Worm (Caenorhabditis elegans): ENCODE data around the gene cyp-33C1.

cyp-33C1 gene

DNA sequence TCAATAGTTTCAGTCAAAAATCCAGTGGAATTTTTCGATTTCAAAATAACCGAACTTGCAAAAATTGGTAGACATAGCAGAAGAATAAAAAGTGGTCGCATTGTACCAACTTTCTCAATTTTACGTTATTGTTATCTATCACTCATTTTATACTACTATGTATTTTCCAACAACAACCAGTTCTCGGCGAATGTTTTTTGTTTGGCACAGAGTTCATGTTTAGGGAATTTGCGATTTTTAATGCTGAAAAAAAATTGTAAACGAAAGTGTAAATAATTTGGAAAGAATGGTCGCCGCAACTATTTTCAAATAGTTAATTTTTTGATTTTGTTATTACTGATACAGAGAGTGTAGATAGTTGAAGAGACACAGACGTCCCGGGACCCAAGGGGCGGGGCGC, 29.9 kb upstream of the cyp-33C1 start, which contains the start of gene C45H4.21 (continued):
- TF ChIP-seq zfp-3 (GFP tag; conservative IDR thresholded peaks at IDR 0.05) = no peak

DNA sequence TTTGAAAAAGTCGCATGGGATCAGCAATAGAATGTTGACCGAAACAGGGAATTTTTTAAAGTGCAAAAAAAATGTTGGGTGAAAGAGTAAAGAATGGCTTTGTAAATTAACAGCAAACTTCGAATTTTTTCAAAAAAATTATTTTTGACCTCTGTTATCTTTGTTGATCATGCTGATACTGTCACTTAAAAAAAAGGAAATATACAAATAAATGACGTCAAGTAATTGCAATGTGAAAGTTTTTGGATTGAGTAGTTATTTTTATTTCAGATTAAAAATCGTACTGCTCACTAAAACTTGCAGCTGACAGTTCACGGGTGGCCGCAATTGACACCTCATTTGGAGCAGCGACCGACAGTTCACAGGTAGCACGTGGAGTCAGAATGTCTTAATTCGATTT, 28.4 kb upstream of the cyp-33C1 start, which contains the start of gene C45H4.13:
TSS of gene C45H4.13 (minus strand) at position 101 of the 400 bp plus-strand sequence.
- TF ChIP-seq lin-15B (tag; optimal IDR thresholded peaks at IDR 0.05) (no peak), lsy-2 (tag; optimal IDR thresholded peaks at IDR 0.05) (no peak), pqm-1 (tag; optimal IDR thresholded peaks at IDR 0.05) (no peak), Y48G9A.11 (GFP tag; IDR thresholded peaks at IDR 0.05) (no peak), D1046.2 (GFP tag; IDR thresholded peaks at IDR 0.05) (no peak), lin-39 (tag; optimal IDR thresholded peaks at IDR 0.05) (no peak), nhr-76 (tag; optimal IDR thresholded peaks at IDR 0.05) (no peak), mdt-29 (GFP tag; IDR thresholded peaks at IDR 0.05) (no peak), dmd-9 (GFP tag; IDR thresholded peaks at IDR 0.05) (no peak), nhr-28 (tag; optimal IDR thresholded peaks at IDR 0.05) (no peak), zfp-2 (tag; optimal IDR thresholded peaks at IDR 0.05) (no peak), hif-1 (tag; optimal IDR thresholded peaks at IDR 0.05) (no peak), snpc-4 (tag; optimal IDR thresholded peaks at IDR 0.05) (no peak), cey-2 (tag; optimal IDR thresholded peaks at IDR 0.05; ENCODE audit: borderline replicate concordance, insufficient read depth) (no peak), mxl-3 (GFP tag; optimal IDR thresholded peaks at IDR 0.05) (no peak), php-3 (GFP tag; IDR thresholded peaks at IDR 0.05) (no peak), Y75B8A.6 (GFP tag; IDR thresholded peaks at IDR 0.05) (no peak), mxl-2 (GFP tag; conservative IDR thresholded peaks at IDR 0.05) (no peak)

DNA sequence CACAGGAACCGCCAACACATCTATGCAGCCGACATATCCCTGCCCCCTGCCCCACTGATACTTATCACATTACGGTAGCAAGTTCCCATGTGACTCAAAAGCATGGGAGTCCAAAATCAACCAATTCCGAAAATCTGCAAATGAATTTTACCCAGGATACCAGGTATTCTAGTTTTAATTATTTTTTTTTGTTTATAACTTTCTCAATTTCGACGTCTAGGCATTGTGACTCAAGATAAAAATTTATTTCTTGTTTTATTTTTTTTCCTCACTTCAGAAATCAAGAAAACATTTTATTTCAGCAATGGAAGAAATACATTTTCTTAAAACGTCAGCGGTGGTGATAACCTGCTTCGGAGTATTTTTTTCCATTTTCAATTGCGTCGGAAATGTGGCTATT, 27.9 kb upstream of the cyp-33C1 start, which contains the start of gene srbc-24:
TSS of gene srbc-24 (plus strand) at position 301 of the 400 bp plus-strand sequence.
- TF ChIP-seq snpc-1.2 (GFP tag; IDR thresholded peaks at IDR 0.05) = no peak
- no peak for TF ChIP-seq zag-1 (tag; optimal IDR thresholded peaks at IDR 0.05)
- TF ChIP-seq nhr-48 (tag; optimal IDR thresholded peaks at IDR 0.05) = no peak
- TF ChIP-seq ama-1 (optimal IDR thresholded peaks at IDR 0.05) = no peak
- TF ChIP-seq gei-8 (GFP tag; optimal IDR thresholded peaks at IDR 0.05) = no peak
- no peak for TF ChIP-seq lin-38 (GFP tag; IDR thresholded peaks at IDR 0.05)
- TF ChIP-seq mep-1 (tag; optimal IDR thresholded peaks at IDR 0.05) = no peak
- no peak for TF ChIP-seq pha-4 (GFP tag; IDR thresholded peaks at IDR 0.05)
- no peak for TF ChIP-seq pha-4 (tag; optimal IDR thresholded peaks at IDR 0.05)
- no peak for TF ChIP-seq nhr-10 (tag; optimal IDR thresholded peaks at IDR 0.05)
- TF ChIP-seq dmd-6 (GFP tag; IDR thresholded peaks at IDR 0.05) = no peak

DNA sequence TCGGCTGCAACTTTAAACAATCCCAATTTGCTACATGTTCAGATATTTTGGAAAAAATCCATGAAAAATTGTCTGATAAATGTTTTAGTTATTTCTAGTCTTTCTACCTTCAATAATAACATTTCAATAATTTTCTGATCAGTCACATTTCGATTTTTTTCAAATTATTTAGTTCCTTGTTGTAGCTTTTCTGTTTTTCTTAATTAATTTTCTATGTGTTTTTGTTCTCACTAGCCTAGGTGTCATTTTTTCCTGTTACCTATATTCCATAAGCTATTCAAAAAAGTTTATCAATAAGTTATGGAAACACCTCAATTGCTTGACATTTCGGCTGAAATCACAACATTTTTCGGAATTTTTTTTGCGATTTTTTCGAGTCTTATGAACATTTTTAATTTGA, 26.0 kb upstream of the cyp-33C1 start, which contains the start of gene srbc-23:
TSS of gene srbc-23 (plus strand) at position 301 of the 400 bp plus-strand sequence.
- TF ChIP-seq tag-97 (GFP tag; IDR thresholded peaks at IDR 0.05) (no peak), F49E8.2 (tag; optimal IDR thresholded peaks at IDR 0.05; ENCODE audit: borderline replicate concordance) (no peak), lsy-2 (tag; optimal IDR thresholded peaks at IDR 0.05) (no peak), lin-29 (GFP tag; IDR thresholded peaks at IDR 0.05) (no peak), nhr-41 (GFP tag; IDR thresholded peaks at IDR 0.05) (no peak), ama-1 (optimal IDR thresholded peaks at IDR 0.05) (no peak), attf-4 (tag; optimal IDR thresholded peaks at IDR 0.05) (no peak), sdz-12 (GFP tag; optimal IDR thresholded peaks at IDR 0.05) (no peak), fkh-10 (GFP tag; optimal IDR thresholded peaks at IDR 0.05) (no peak)
